Worm (Caenorhabditis elegans) whole organism, L1 larva: Measurements from ENCODE around the gene lge-1.

ENCODE experiments used
- C16A3.4 ChIP-seq: fragments of 150-350 bp; optimal IDR thresholded peaks from 2 replicates; lab custom pipeline; 2014; ENCODE audit warnings: missing biosample characterization, missing genetic modification characterization
- ama-1 ChIP-seq: fragments of 150-350 bp; optimal IDR thresholded peaks from 2 replicates; lab custom pipeline; 2014
- blmp-1 ChIP-seq: fragments of 150-350 bp; optimal IDR thresholded peaks from 2 replicates; lab custom pipeline; 2014; ENCODE audit warnings: missing biosample characterization, missing genetic modification characterization
- ceh-63 ChIP-seq: fragments of 200-800 bp; sonication (Bioruptor generic); optimal IDR thresholded peaks from 2 replicates; lab custom pipeline; 2018; ENCODE audit warnings: mild to moderate bottlenecking, missing genetic modification characterization, missing compliant biosample characterization
- ceh-82 ChIP-seq, 3 experiments: fragments of 150-350 bp in 1 of 3; sonication (generic microtip) in 2 of 3; optimal IDR thresholded peaks; 2 replicates each; lab custom pipeline; 2014 to 2017; ENCODE audit warnings: missing biosample characterization in 3 of 3, missing genetic modification characterization in 3 of 3
- ceh-90 ChIP-seq: sonication (generic microtip); optimal IDR thresholded peaks from 2 replicates; lab custom pipeline; 2016; ENCODE audit warnings: missing genetic modification characterization, missing compliant biosample characterization
- efl-1 ChIP-seq, 4 experiments: fragments of 150-350 bp; optimal IDR thresholded peaks in 3 of 4; peaks in 1 of 4; 1 replicate in 1 of 4; 2 replicates in 3 of 4; lab custom pipeline; 2014; ENCODE audit warnings: missing biosample characterization in 2 of 4, missing genetic modification characterization in 2 of 4, missing genetic modification reagents in 2 of 4
- efl-3 ChIP-seq: fragments of 200-800 bp; sonication (Bioruptor generic); optimal IDR thresholded peaks from 2 replicates; lab custom pipeline; 2018; ENCODE audit warnings: mild to moderate bottlenecking, missing genetic modification characterization, missing compliant biosample characterization
- egl-13 ChIP-seq: sonication (generic microtip); optimal IDR thresholded peaks from 2 replicates; lab custom pipeline; 2016; ENCODE audit warnings: missing genotype, missing genetic modification reagents, missing genetic modification characterization, missing compliant biosample characterization
- elt-2 ChIP-seq: sonication (generic microtip); optimal IDR thresholded peaks from 2 replicates; lab custom pipeline; 2016; ENCODE audit warnings: missing genetic modification characterization, mild to moderate bottlenecking, inconsistent platforms, missing compliant biosample characterization, missing genetic modification reagents
- fkh-4 ChIP-seq: sonication (generic microtip); optimal IDR thresholded peaks from 2 replicates; lab custom pipeline; 2016; ENCODE audit warnings: missing compliant biosample characterization, missing genetic modification characterization, borderline replicate concordance
- hpl-2 ChIP-seq: fragments of 150-350 bp; optimal IDR thresholded peaks from 2 replicates; lab custom pipeline; 2014; ENCODE audit warnings: missing biosample characterization, missing genetic modification reagents, missing genetic modification characterization
- irx-1 ChIP-seq: sonication (generic microtip); optimal IDR thresholded peaks from 2 replicates; lab custom pipeline; 2016; ENCODE audit warnings: missing genetic modification characterization, missing compliant biosample characterization
- isw-1 ChIP-seq: fragments of 200-800 bp; sonication (Bioruptor generic); IDR thresholded peaks from 2 replicates; pipeline ENCODE4 v1.3.6; 2022; ENCODE audit warnings: missing genetic modification characterization, missing compliant biosample characterization
- lin-14 ChIP-seq: fragments of 200-800 bp; sonication (Bioruptor generic); optimal IDR thresholded peaks from 2 replicates; lab custom pipeline; 2018; ENCODE audit warnings: mild to moderate bottlenecking, missing genetic modification characterization, moderate library complexity, missing compliant biosample characterization
- lin-15B ChIP-seq: fragments of 150-350 bp; sonication (generic microtip); optimal IDR thresholded peaks from 3 replicates; lab custom pipeline; 2014; ENCODE audit warnings: missing biosample characterization, missing genetic modification characterization
- lin-35 ChIP-seq, 2 experiments: fragments of 150-350 bp; optimal IDR thresholded peaks; 2 replicates each; lab custom pipeline; 2014; ENCODE audit warnings: missing biosample characterization in 2 of 2, missing genetic modification characterization in 2 of 2, missing genetic modification reagents in 2 of 2
- lin-39 ChIP-seq: fragments of 150-350 bp; optimal IDR thresholded peaks from 2 replicates; lab custom pipeline; 2014; ENCODE audit warnings: missing biosample characterization, missing genetic modification reagents, missing genetic modification characterization
- lir-3 ChIP-seq: sonication (generic microtip); optimal IDR thresholded peaks from 2 replicates; lab custom pipeline; 2016; ENCODE audit warnings: mild to moderate bottlenecking, missing genetic modification characterization, moderate library complexity, missing compliant biosample characterization; ENCODE audit not compliant: poor library complexity
- lsy-2 ChIP-seq, 2 experiments: fragments of 150-350 bp; optimal IDR thresholded peaks; 2 replicates each; lab custom pipeline; 2014; ENCODE audit warnings: missing biosample characterization in 2 of 2, missing genetic modification characterization in 2 of 2
- mdl-1 ChIP-seq, 2 experiments: fragments of 150-350 bp; optimal IDR thresholded peaks; 2 replicates each; lab custom pipeline; 2014 to 2017; ENCODE audit warnings: missing biosample characterization in 2 of 2, missing genetic modification characterization in 2 of 2, inconsistent platforms in 1 of 2
- mep-1 ChIP-seq: fragments of 150-350 bp; optimal IDR thresholded peaks from 2 replicates; lab custom pipeline; 2014; ENCODE audit warnings: missing biosample characterization, missing genetic modification characterization
- nhr-237 ChIP-seq: fragments of 150-350 bp; optimal IDR thresholded peaks from 2 replicates; lab custom pipeline; 2014; ENCODE audit warnings: missing biosample characterization, missing genetic modification characterization
- nhr-47 ChIP-seq: sonication (generic microtip); optimal IDR thresholded peaks from 2 replicates; lab custom pipeline; 2016; ENCODE audit warnings: mild to moderate bottlenecking, missing genetic modification characterization, moderate library complexity, missing compliant biosample characterization
- nhr-84 ChIP-seq: sonication (generic microtip); optimal IDR thresholded peaks from 2 replicates; lab custom pipeline; 2017; ENCODE audit warnings: missing biosample characterization, missing genetic modification characterization
- nhr-90 ChIP-seq: sonication (generic microtip); optimal IDR thresholded peaks from 2 replicates; lab custom pipeline; 2016; ENCODE audit warnings: mild to moderate bottlenecking, missing genetic modification characterization, missing compliant biosample characterization; ENCODE audit not compliant: poor library complexity
- pag-3 ChIP-seq: sonication (generic microtip); optimal IDR thresholded peaks from 2 replicates; lab custom pipeline; 2017; ENCODE audit warnings: missing genetic modification characterization, mild to moderate bottlenecking, missing compliant biosample characterization, antibody characterized with exemption, borderline replicate concordance; ENCODE audit not compliant: insufficient read depth
- pqm-1 ChIP-seq: sonication (generic microtip); optimal IDR thresholded peaks from 3 replicates; lab custom pipeline; 2017; ENCODE audit warnings: missing biosample characterization, missing genetic modification characterization
- rnt-1 ChIP-seq: sonication (generic microtip); optimal IDR thresholded peaks from 2 replicates; lab custom pipeline; 2016; ENCODE audit warnings: mild to moderate bottlenecking, missing genetic modification characterization, moderate library complexity, missing compliant biosample characterization
- snu-23 ChIP-seq: sonication (generic microtip); optimal IDR thresholded peaks from 2 replicates; lab custom pipeline; 2016; ENCODE audit warnings: missing genetic modification characterization, missing compliant biosample characterization
- tbx-2 ChIP-seq: sonication (generic microtip); optimal IDR thresholded peaks from 2 replicates; lab custom pipeline; 2016; ENCODE audit warnings: missing genetic modification characterization, missing compliant biosample characterization
- tlp-1 ChIP-seq: fragments of 150-350 bp; optimal IDR thresholded peaks from 2 replicates; lab custom pipeline; 2014; ENCODE audit warnings: missing biosample characterization, missing genetic modification characterization
- xbp-1 ChIP-seq: sonication (generic microtip); optimal IDR thresholded peaks from 2 replicates; lab custom pipeline; 2016; ENCODE audit warnings: missing genetic modification characterization, missing compliant biosample characterization

Gene lge-1

ce11 chrX:10991352-10992172, 25.2 kb downstream of the lge-1 start:
- TF ChIP-seq nhr-47: no peak
- TF ChIP-seq nhr-84 (tag; lab: Kevin White, UChicago): no peak
- TF ChIP-seq lir-3: no peak
- no peak for TF ChIP-seq lsy-2 (tag; optimal IDR thresholded peaks at IDR 0.05; lab: Kevin White, UChicago)
- no peak for TF ChIP-seq mdl-1 (tag; optimal IDR thresholded peaks at IDR 0.05; lab: Kevin White, UChicago)
- TF ChIP-seq egl-13 (tag; lab: Kevin White, UChicago): no peak
- no peak for TF ChIP-seq ama-1 (lab: Kevin White, UChicago)
- TF ChIP-seq pqm-1 (tag; lab: Kevin White, UChicago): no peak
- no peak for TF ChIP-seq nhr-237 (tag; lab: Kevin White, UChicago)

ce11 chrX:10992177-10992576, 25.8 kb downstream of the lge-1 start, which contains the start of gene ver-3:
Gene ver-3, plus strand, starts transcription at chrX:10992477.
- TF ChIP-seq irx-1: no peak
- peak; percentile 37 for TF ChIP-seq blmp-1 (tag; lab: Kevin White, UChicago)

ce11 chrX:10999176-10999575, 32.8 kb downstream of the lge-1 start, which contains the start of gene F59F3.6:
Gene F59F3.6, minus strand, starts transcription at chrX:10999276.
- TF ChIP-seq efl-3 (GFP tag; lab: Kevin White, UChicago) (no peak), efl-1 (optimal IDR thresholded peaks at IDR 0.05; lab: Kevin White, UChicago) (no peak), efl-1 (GFP tag; optimal IDR thresholded peaks at IDR 0.05 in 1 of 2; lab: Kevin White, UChicago) (peak in 1 of 2 experiments; percentile 56), ceh-82 (tag; optimal IDR thresholded peaks at IDR 0.05; lab: Kevin White, UChicago) (no peak), isw-1 (GFP tag; lab: Robert Waterston, UW) (no peak), tlp-1 (tag; lab: Kevin White, UChicago) (no peak), tbx-2 (peak; percentile 20), mdl-1 (tag; optimal IDR thresholded peaks at IDR 0.05; lab: Kevin White, UChicago) (no peak), lin-14 (GFP tag; lab: Kevin White, UChicago) (peak; percentile 27), mep-1 (no peak)

- TF ChIP-seq fkh-4 (tag; lab: Kevin White, UChicago) (no peak), efl-1 (optimal IDR thresholded peaks at IDR 0.05; lab: Kevin White, UChicago) (no peak), efl-1 (GFP tag; optimal IDR thresholded peaks at IDR 0.05 in 1 of 2; lab: Kevin White, UChicago) (peak in 1 of 2 experiments; percentile 49)
These were observed 35.4 kb downstream of the lge-1 start, which contains the start of gene col-177 for ce11 chrX:11001750-11002149. Gene col-177, minus strand, starts transcription at chrX:11001850.

- TF ChIP-seq snu-23 (GFP tag; lab: Kevin White, UChicago): no peak
These were observed 37.4 kb downstream of the lge-1 start for ce11 chrX:11003701-11004100.

- TF ChIP-seq lin-15B (tag; lab: Kevin White, UChicago) (no peak), lin-39 (tag; lab: Kevin White, UChicago) (no peak), elt-2 (tag; lab: Kevin White, UChicago) (peak; percentile 33), hpl-2 (GFP tag; lab: Kevin White, UChicago) (peak; percentile 32), nhr-90 (tag; lab: Kevin White, UChicago) (peak; percentile 5), lin-35 (GFP tag; optimal IDR thresholded peaks at IDR 0.05; lab: Kevin White, UChicago) (peak in 1 of 2 experiments; percentile 44)
These were observed 41.0 kb downstream of the lge-1 start for ce11 chrX:11007393-11007792.

DNA sequence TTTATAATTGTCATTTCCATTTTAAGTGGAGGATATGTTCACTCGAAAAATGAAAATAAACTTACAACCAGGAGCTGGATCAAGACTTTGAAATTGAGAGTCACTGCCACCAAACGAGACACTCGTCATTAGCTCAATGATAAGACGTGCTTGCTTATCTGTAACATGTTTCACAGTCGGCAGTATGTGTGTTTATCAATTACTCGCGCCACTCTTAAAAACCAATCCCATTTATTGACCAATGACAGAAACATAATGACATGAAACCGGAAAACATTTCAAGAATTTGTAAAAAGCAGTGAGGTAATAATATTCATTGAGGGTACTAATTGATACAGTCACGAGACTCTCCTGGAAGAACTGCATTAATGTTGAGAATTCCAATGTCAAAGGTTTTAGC, 41.7 kb downstream of the lge-1 start, which contains the start of gene del-5:
TSS of gene del-5 (minus strand) at position 130 of the 400 bp plus-strand sequence.
- TF ChIP-seq rnt-1 (tag; lab: Kevin White, UChicago) (no peak), elt-2 (tag; lab: Kevin White, UChicago) (peak; percentile 83), pag-3 (tag; lab: Kevin White, UChicago) (no peak), xbp-1 (no peak), ceh-90 (tag; lab: Kevin White, UChicago) (no peak), ceh-63 (no peak), lin-35 (GFP tag; optimal IDR thresholded peaks at IDR 0.05; lab: Kevin White, UChicago) (peak in 1 of 2 experiments; percentile 32), C16A3.4 (tag; lab: Kevin White, UChicago) (no peak), pqm-1 (tag; lab: Kevin White, UChicago) (no peak)
